ENCODE assay signal across 5 worm cellular contexts in genomic region chrX:14731828-14732331, ce11.
TF ChIP-seq lines count a peak whose summit lies in the region.

F33C8.4 (plus strand) TSS chrX:14732281.

TF ChIP-seq in whole organism, L1 larva, 84 proteins besides CTCF, POLR2A, EP300 and RAD21 (continues in another document):
- TF ChIP-seq vab-15 (tag; optimal IDR thresholded peaks at IDR 0.05; lab: Kevin White, UChicago): no peak
- TF ChIP-seq tbx-2 (tag; optimal IDR thresholded peaks at IDR 0.05; lab: Kevin White, UChicago): no peak
- TF ChIP-seq skn-1 (tag; optimal IDR thresholded peaks at IDR 0.05; lab: Kevin White, UChicago): no peak
- TF ChIP-seq fkh-10 (GFP tag; optimal IDR thresholded peaks at IDR 0.05; lab: Kevin White, UChicago): no peak
- no peak for TF ChIP-seq lin-39 (tag; optimal IDR thresholded peaks at IDR 0.05; lab: Kevin White, UChicago)
- no peak for TF ChIP-seq lin-13 (GFP tag; optimal IDR thresholded peaks at IDR 0.05; lab: Kevin White, UChicago)
- no peak for TF ChIP-seq zag-1 (tag; optimal IDR thresholded peaks at IDR 0.05; lab: Kevin White, UChicago)
- TF ChIP-seq nhr-47 (tag; optimal IDR thresholded peaks at IDR 0.05; lab: Kevin White, UChicago): no peak
- TF ChIP-seq hlh-4 (tag; optimal IDR thresholded peaks at IDR 0.05; lab: Kevin White, UChicago): no peak
- TF ChIP-seq ztf-11 (tag; optimal IDR thresholded peaks at IDR 0.05; lab: Kevin White, UChicago): no peak
- TF ChIP-seq lir-3 (tag; optimal IDR thresholded peaks at IDR 0.05; lab: Kevin White, UChicago; ENCODE audit: poor library complexity): no peak
- TF ChIP-seq aly-2 (tag; optimal IDR thresholded peaks at IDR 0.05; lab: Kevin White, UChicago): no peak
- TF ChIP-seq elt-2 (tag; optimal IDR thresholded peaks at IDR 0.05; lab: Kevin White, UChicago): no peak
- TF ChIP-seq lin-15B (tag; optimal IDR thresholded peaks at IDR 0.05; lab: Kevin White, UChicago): no peak
- TF ChIP-seq fos-1 (tag; optimal IDR thresholded peaks at IDR 0.05; lab: Kevin White, UChicago): no peak
- TF ChIP-seq nhr-28 (tag; optimal IDR thresholded peaks at IDR 0.05; lab: Kevin White, UChicago): no peak
- no peak for TF ChIP-seq unc-86 (tag; optimal IDR thresholded peaks at IDR 0.05; lab: Kevin White, UChicago)
- TF ChIP-seq egl-13 (tag; optimal IDR thresholded peaks at IDR 0.05; lab: Kevin White, UChicago): no peak
- TF ChIP-seq pag-3 (tag; optimal IDR thresholded peaks at IDR 0.05; lab: Kevin White, UChicago; ENCODE audit: borderline replicate concordance, insufficient read depth): peak; percentile 43

TF ChIP-seq in whole organism, L2 larva, 48 proteins besides CTCF, POLR2A, EP300 and RAD21:
- TF ChIP-seq F13H6.1 (tag; optimal IDR thresholded peaks at IDR 0.05; lab: Kevin White, UChicago): peak; percentile 47
- peak; percentile 0 for TF ChIP-seq nhr-129 (tag; optimal IDR thresholded peaks at IDR 0.05; lab: Kevin White, UChicago)
- TF ChIP-seq lsy-2 (tag; optimal IDR thresholded peaks at IDR 0.05; lab: Kevin White, UChicago): no peak
- peak; percentile 44 for TF ChIP-seq sma-9 (GFP tag; optimal IDR thresholded peaks at IDR 0.05; lab: Kevin White, UChicago)
- TF ChIP-seq sma-9 (tag; optimal IDR thresholded peaks at IDR 0.05; lab: Kevin White, UChicago): no peak

TF ChIP-seq in whole organism, L4 larva, 104 proteins besides CTCF, POLR2A, EP300 and RAD21:
- peak; percentile 55 for TF ChIP-seq aha-1 (tag; lab: Kevin White, UChicago)
- no peak for TF ChIP-seq nhr-42 (GFP tag; IDR thresholded peaks at IDR 0.05; lab: Robert Waterston, UW)
- no peak for TF ChIP-seq nhr-6 (tag; optimal IDR thresholded peaks at IDR 0.05; lab: Kevin White, UChicago)
- TF ChIP-seq F49E8.2 (tag; optimal IDR thresholded peaks at IDR 0.05; lab: Kevin White, UChicago; ENCODE audit: borderline replicate concordance): no peak
- TF ChIP-seq daf-16 (GFP tag; optimal IDR thresholded peaks at IDR 0.05; lab: Kevin White, UChicago): peak in 1 of 2 experiments; percentile 50
- no peak for TF ChIP-seq daf-16 (tag; optimal IDR thresholded peaks at IDR 0.05; lab: Kevin White, UChicago)
- no peak for TF ChIP-seq duxl-1 (tag; optimal IDR thresholded peaks at IDR 0.05; lab: Kevin White, UChicago; ENCODE audit: poor library complexity)
- no peak for TF ChIP-seq F26F4.8 (GFP tag; conservative IDR thresholded peaks at IDR 0.05; lab: Robert Waterston, UW)
- no peak for TF ChIP-seq pha-4 (GFP tag; IDR thresholded peaks at IDR 0.05; lab: Robert Waterston, UW)
- TF ChIP-seq pha-4 (tag; optimal IDR thresholded peaks at IDR 0.05; lab: Kevin White, UChicago): no peak
- no peak for TF ChIP-seq aly-2 (tag; optimal IDR thresholded peaks at IDR 0.05; lab: Kevin White, UChicago)
- no peak for TF ChIP-seq dmd-6 (GFP tag; IDR thresholded peaks at IDR 0.05; lab: Robert Waterston, UW)
- no peak for TF ChIP-seq ceh-82 (tag; optimal IDR thresholded peaks at IDR 0.05; lab: Kevin White, UChicago)

TF ChIP-seq in whole organism, late embryonic, 69 proteins besides CTCF, POLR2A, EP300 and RAD21:
- TF ChIP-seq unc-42 (tag; optimal IDR thresholded peaks at IDR 0.05; lab: Kevin White, UChicago) (no peak), ceh-18 (tag; optimal IDR thresholded peaks at IDR 0.05; lab: Kevin White, UChicago) (peak; percentile 49), ceh-31 (tag; optimal IDR thresholded peaks at IDR 0.05; lab: Kevin White, UChicago) (no peak), dve-1 (tag; optimal IDR thresholded peaks at IDR 0.05; lab: Kevin White, UChicago) (no peak), rnt-1 (tag; optimal IDR thresholded peaks at IDR 0.05; lab: Kevin White, UChicago) (no peak), pag-3 (tag; optimal IDR thresholded peaks at IDR 0.05; lab: Kevin White, UChicago; ENCODE audit: borderline replicate concordance) (no peak), pha-4 (tag; optimal IDR thresholded peaks at IDR 0.05; lab: Kevin White, UChicago) (no peak)

TF ChIP-seq in whole organism, mixed stage, embryonic, 35 proteins besides CTCF, POLR2A, EP300 and RAD21:
- TF ChIP-seq hlh-1 (tag; optimal IDR thresholded peaks at IDR 0.05; lab: Kevin White, UChicago): peak; percentile 45
- TF ChIP-seq nhr-12 (tag; optimal IDR thresholded peaks at IDR 0.05; lab: Kevin White, UChicago): no peak
- TF ChIP-seq unc-62 (GFP tag; optimal IDR thresholded peaks at IDR 0.05; lab: Kevin White, UChicago): peak; percentile 53
- TF ChIP-seq unc-120 (tag; optimal IDR thresholded peaks at IDR 0.05; lab: Kevin White, UChicago; ENCODE audit: poor library complexity, severe bottlenecking): peak; percentile 36

Comparison
In these comparisons a context has a peak if more than half of its experiments do, and no peak if none do; other contexts are left out.
1. Of the 29 proteins assayed by ChIP-seq in both whole organism, L4 larva and whole organism, L1 larva: peak only in whole organism, L4 larva: aha-1; only in whole organism, L1 larva: unc-130; in both: none; in neither: 26; mixed calls (peak in some experiments, not most) for 1.